Fruit fly (Drosophila melanogaster) whole organism, embryonic: Measurements from ENCODE around the gene CG14650.

Experiments
- Adf1 ChIP-seq: fragments of 200-800 bp; sonication (Bioruptor generic); IDR thresholded peaks from 2 replicates; pipeline ENCODE4 v1.3.6; 2022; ENCODE audit warnings: missing biosample characterization, missing genetic modification characterization
- B-H1 ChIP-seq: fragments of 200-800 bp; sonication (Bioruptor generic); IDR thresholded peaks from 3 replicates; pipeline ENCODE4 v1.3.6; 2022; ENCODE audit warnings: missing biosample characterization, missing genetic modification characterization
- CG10321 ChIP-seq: fragments of 200-800 bp; sonication (Bioruptor generic); IDR thresholded peaks from 2 replicates; pipeline ENCODE4 v1.3.6; 2022; ENCODE audit warnings: missing biosample characterization, missing genetic modification characterization
- CG10543 ChIP-seq: fragments of 200-800 bp; sonication (Bioruptor generic); optimal IDR thresholded peaks from 3 replicates; lab custom pipeline; 2017; ENCODE audit warnings: missing biosample characterization, mild to moderate bottlenecking, missing genetic modification characterization, moderate library complexity
- CG11093 ChIP-seq: fragments of 200-800 bp; sonication (Bioruptor generic); IDR thresholded peaks from 3 replicates; pipeline ENCODE4 v1.3.6; 2022; ENCODE audit warnings: missing biosample characterization, missing genetic modification characterization
- CG12236 ChIP-seq: fragments of 200-800 bp; sonication (Bioruptor generic); optimal IDR thresholded peaks from 2 replicates; lab custom pipeline; 2016; ENCODE audit warnings: missing biosample characterization, missing genetic modification characterization
- CG12744 ChIP-seq: fragments of 200-800 bp; sonication (Bioruptor generic); optimal IDR thresholded peaks from 2 replicates; lab custom pipeline; 2016; ENCODE audit warnings: missing biosample characterization, missing genetic modification characterization
- CG14441 ChIP-seq: fragments of 200-800 bp; sonication (Bioruptor generic); IDR thresholded peaks from 2 replicates; pipeline ENCODE4 v1.3.6; 2022; ENCODE audit warnings: missing biosample characterization, missing genetic modification characterization
- CG14710 ChIP-seq: fragments of 200-800 bp; sonication (Bioruptor generic); optimal IDR thresholded peaks from 3 replicates; lab custom pipeline; 2019; ENCODE audit warnings: missing biosample characterization, mild to moderate bottlenecking, missing genetic modification characterization, moderate library complexity
- CG14965 ChIP-seq: fragments of 200-800 bp; sonication (Bioruptor generic); optimal IDR thresholded peaks from 2 replicates; lab custom pipeline; 2016; ENCODE audit warnings: missing biosample characterization, missing genetic modification characterization, borderline replicate concordance
- CG2678 ChIP-seq: fragments of 200-800 bp; sonication (Bioruptor generic); optimal IDR thresholded peaks from 3 replicates; lab custom pipeline; 2019; ENCODE audit warnings: missing biosample characterization, mild to moderate bottlenecking, missing genetic modification characterization, moderate library complexity
- CG2875 ChIP-seq: fragments of 200-800 bp; sonication (Bioruptor generic); optimal IDR thresholded peaks from 2 replicates; lab custom pipeline; 2017; ENCODE audit warnings: missing biosample characterization, mild to moderate bottlenecking, missing genetic modification characterization, missing genetic modification reagents
- CG32767 ChIP-seq: fragments of 200-800 bp; sonication (Bioruptor generic); IDR thresholded peaks from 2 replicates; pipeline ENCODE4 v1.3.6; 2022; ENCODE audit warnings: missing biosample characterization, missing genetic modification characterization
- CG42726 ChIP-seq: fragments of 200-800 bp; sonication (Bioruptor generic); IDR thresholded peaks from 2 replicates; pipeline ENCODE4 v1.3.6; 2022; ENCODE audit warnings: missing biosample characterization, missing genetic modification characterization; ENCODE audit not compliant: partially characterized antibody
- CG43689 ChIP-seq: fragments of 200-800 bp; sonication (Bioruptor generic); IDR thresholded peaks from 2 replicates; pipeline ENCODE4 v1.3.6; 2022; ENCODE audit warnings: missing biosample characterization, missing genetic modification characterization
- CG4424 ChIP-seq: fragments of 200-800 bp; sonication (Bioruptor generic); optimal IDR thresholded peaks from 3 replicates; lab custom pipeline; 2016; ENCODE audit warnings: missing biosample characterization, missing genetic modification characterization
- CG4730 ChIP-seq: fragments of 200-800 bp; sonication (Bioruptor generic); IDR thresholded peaks from 2 replicates; pipeline ENCODE4 v1.3.6; 2022; ENCODE audit warnings: missing biosample characterization, missing genetic modification characterization
- D ChIP-seq, 2 experiments: fragments of 200-800 bp in 1 of 2; fragments of >200 bp in 1 of 2; sonication (Bioruptor generic) in 1 of 2; optimal IDR thresholded peaks; 2 replicates in 1 of 2; 3 replicates in 1 of 2; lab custom pipeline; 2017; ENCODE audit warnings: mild to moderate bottlenecking in 1 of 2, missing biosample characterization in 1 of 2, missing genetic modification characterization in 1 of 2, missing genetic modification reagents in 1 of 2
- Dad ChIP-seq: fragments of 200-800 bp; sonication (Bioruptor generic); optimal IDR thresholded peaks from 3 replicates; lab custom pipeline; 2016; ENCODE audit warnings: missing biosample characterization, missing genetic modification characterization
- Dp ChIP-seq: fragments of 200-800 bp; sonication (Bioruptor generic); optimal IDR thresholded peaks from 2 replicates; lab custom pipeline; 2018; ENCODE audit warnings: missing biosample characterization, mild to moderate bottlenecking, missing genetic modification characterization, moderate library complexity
- ERR ChIP-seq: fragments of 200-800 bp; sonication (Bioruptor generic); optimal IDR thresholded peaks from 2 replicates; lab custom pipeline; 2016; ENCODE audit warnings: missing biosample characterization, missing genetic modification characterization
- Fer1 ChIP-seq: fragments of 200-800 bp; sonication (Bioruptor generic); optimal IDR thresholded peaks from 2 replicates; lab custom pipeline; 2017; ENCODE audit warnings: missing biosample characterization, mild to moderate bottlenecking, missing genetic modification characterization
- Hey ChIP-seq: fragments of 200-800 bp; sonication (Bioruptor generic); optimal IDR thresholded peaks from 3 replicates; lab custom pipeline; 2018; ENCODE audit warnings: missing biosample characterization, mild to moderate bottlenecking, missing genetic modification characterization
- Hr39 ChIP-seq: fragments of >200 bp; optimal IDR thresholded peaks from 2 replicates; lab custom pipeline; 2017
- NC2α ChIP-seq: fragments of 200-800 bp; sonication (Bioruptor generic); optimal IDR thresholded peaks from 2 replicates; lab custom pipeline; 2016; ENCODE audit warnings: missing biosample characterization, missing genetic modification characterization
- NfI ChIP-seq: fragments of 200-800 bp; sonication (Bioruptor generic); optimal IDR thresholded peaks from 3 replicates; lab custom pipeline; 2018; ENCODE audit warnings: missing biosample characterization, mild to moderate bottlenecking, missing genetic modification characterization, moderate library complexity
- Sox100B ChIP-seq: fragments of 200-800 bp; sonication (Bioruptor generic); optimal IDR thresholded peaks from 3 replicates; lab custom pipeline; 2018; ENCODE audit warnings: missing biosample characterization, mild to moderate bottlenecking, missing genetic modification characterization
- TFAM ChIP-seq: fragments of 200-800 bp; sonication (Bioruptor generic); optimal IDR thresholded peaks from 2 replicates; lab custom pipeline; 2017; ENCODE audit warnings: missing biosample characterization, missing genetic modification characterization, inconsistent platforms
- aop ChIP-seq: fragments of 200-800 bp; sonication (Bioruptor generic); IDR thresholded peaks from 2 replicates; pipeline ENCODE4 v1.3.6; 2022; ENCODE audit warnings: missing biosample characterization, missing genetic modification characterization
- cad ChIP-seq: fragments of >200 bp; optimal IDR thresholded peaks from 2 replicates; lab custom pipeline; 2017; ENCODE audit warnings: missing biosample characterization, missing genetic modification characterization
- da ChIP-seq: fragments of 200-800 bp; sonication (Bioruptor generic); optimal IDR thresholded peaks from 2 replicates; lab custom pipeline; 2016; ENCODE audit warnings: missing biosample characterization, missing genetic modification characterization
- dati ChIP-seq: fragments of 200-800 bp; sonication (Bioruptor generic); IDR thresholded peaks from 2 replicates; pipeline ENCODE4 v1.3.6; 2022; ENCODE audit warnings: missing biosample characterization, missing genetic modification characterization
- dmrt11E ChIP-seq: fragments of 200-800 bp; sonication (Bioruptor generic); optimal IDR thresholded peaks from 3 replicates; lab custom pipeline; 2018; ENCODE audit warnings: missing biosample characterization, mild to moderate bottlenecking, missing genetic modification characterization, moderate library complexity
- ems ChIP-seq: fragments of 200-800 bp; sonication (Bioruptor generic); optimal IDR thresholded peaks from 3 replicates; lab custom pipeline; 2016; ENCODE audit warnings: missing biosample characterization, missing genetic modification characterization
- fd64A ChIP-seq: fragments of 200-800 bp; sonication (Bioruptor generic); optimal IDR thresholded peaks from 3 replicates; lab custom pipeline; 2018; ENCODE audit warnings: missing biosample characterization, mild to moderate bottlenecking, missing genetic modification characterization
- fd96Cb ChIP-seq: fragments of 200-800 bp; sonication (Bioruptor generic); optimal IDR thresholded peaks from 2 replicates; lab custom pipeline; 2018; ENCODE audit warnings: missing biosample characterization, mild to moderate bottlenecking, missing genetic modification characterization, moderate library complexity
- grn ChIP-seq: fragments of 200-800 bp; sonication (Bioruptor generic); optimal IDR thresholded peaks from 3 replicates; lab custom pipeline; 2017; ENCODE audit warnings: missing biosample characterization, missing genetic modification characterization
- gsb ChIP-seq: fragments of 200-800 bp; sonication (Bioruptor generic); IDR thresholded peaks from 2 replicates; pipeline ENCODE4 v1.3.6; 2022; ENCODE audit warnings: missing biosample characterization, missing genetic modification characterization
- gsb-n ChIP-seq: fragments of 200-800 bp; sonication (Bioruptor generic); optimal IDR thresholded peaks from 3 replicates; lab custom pipeline; 2018; ENCODE audit warnings: missing biosample characterization, mild to moderate bottlenecking, missing genetic modification characterization
- hbn ChIP-seq: fragments of 200-800 bp; sonication (Bioruptor generic); IDR thresholded peaks from 2 replicates; pipeline ENCODE4 v1.3.6; 2022; ENCODE audit warnings: missing biosample characterization, missing genetic modification characterization; ENCODE audit not compliant: partially characterized antibody
- pzg ChIP-seq: fragments of 200-800 bp; sonication (Bioruptor generic); optimal IDR thresholded peaks from 3 replicates; lab custom pipeline; 2018; ENCODE audit warnings: missing biosample characterization, mild to moderate bottlenecking, missing genetic modification characterization, moderate library complexity
- rib ChIP-seq: fragments of 200-800 bp; sonication (Bioruptor generic); IDR thresholded peaks from 2 replicates; pipeline ENCODE4 v1.3.6; 2022; ENCODE audit warnings: missing biosample characterization, missing genetic modification characterization
- row ChIP-seq: fragments of 200-800 bp; sonication (Bioruptor generic); IDR thresholded peaks from 3 replicates; pipeline ENCODE4 v1.3.6; 2022; ENCODE audit warnings: missing biosample characterization, missing genetic modification characterization
- seq ChIP-seq: fragments of 200-800 bp; sonication (Bioruptor generic); IDR thresholded peaks from 2 replicates; pipeline ENCODE4 v1.3.6; 2022; ENCODE audit warnings: missing biosample characterization, missing genetic modification characterization
- shn ChIP-seq: fragments of 200-800 bp; sonication (Bioruptor generic); optimal IDR thresholded peaks from 3 replicates; lab custom pipeline; 2016; ENCODE audit warnings: missing biosample characterization, missing genetic modification characterization
- toy ChIP-seq: fragments of 200-800 bp; sonication (Bioruptor generic); IDR thresholded peaks from 2 replicates; pipeline ENCODE4 v1.3.6; 2022; ENCODE audit warnings: missing biosample characterization, missing genetic modification characterization
- tup ChIP-seq: fragments of 200-800 bp; sonication (Bioruptor generic); optimal IDR thresholded peaks from 2 replicates; lab custom pipeline; 2016; ENCODE audit warnings: missing biosample characterization, mild to moderate bottlenecking, missing genetic modification characterization, moderate library complexity
- wdn ChIP-seq: fragments of 200-800 bp; sonication (Bioruptor generic); IDR thresholded peaks from 2 replicates; pipeline ENCODE4 v1.3.6; 2022; ENCODE audit warnings: missing biosample characterization, missing genetic modification characterization
- zfh2 ChIP-seq: fragments of 200-800 bp; sonication (Bioruptor generic); optimal IDR thresholded peaks from 2 replicates; lab custom pipeline; 2016; ENCODE audit warnings: missing biosample characterization, missing genetic modification characterization

Gene CG14650

DNA sequence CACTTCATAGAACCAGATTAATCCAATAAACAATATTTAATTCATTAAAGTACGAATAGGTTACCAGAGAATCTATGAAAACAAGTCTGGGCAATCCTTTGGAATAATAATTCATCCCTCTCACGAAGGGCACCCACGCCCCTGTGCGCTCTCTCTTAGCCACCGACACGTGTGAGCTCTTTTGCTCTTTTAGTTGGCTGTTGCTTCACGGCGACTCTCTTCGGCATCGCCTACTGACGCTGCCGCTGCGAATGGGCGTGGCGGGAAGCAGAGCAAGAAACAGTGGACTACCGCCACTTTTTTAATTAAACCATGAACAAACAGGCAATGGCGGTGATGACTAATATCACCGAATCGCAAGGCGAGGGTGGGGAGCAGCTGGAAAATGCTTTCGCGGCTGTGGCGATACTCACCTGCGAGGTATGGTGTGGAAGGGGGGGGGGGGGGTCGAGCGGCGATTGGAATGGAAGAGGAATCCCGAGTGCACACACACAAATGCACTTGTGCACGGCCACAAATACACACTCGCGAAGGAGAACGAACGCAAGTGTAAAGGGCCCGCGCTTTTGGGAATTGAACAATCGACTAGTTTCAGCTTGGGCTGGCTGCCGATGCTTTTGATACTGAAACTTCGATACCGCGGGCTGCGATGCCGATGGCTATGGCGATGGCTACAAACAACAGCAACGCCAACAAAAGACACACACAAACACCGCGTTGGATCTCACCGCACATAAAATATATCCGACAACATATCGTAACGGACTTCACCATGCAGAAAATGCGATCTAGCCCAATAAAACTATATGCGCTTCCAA lies 41.2 kb downstream of the CG14650 start (continued):
- peak; percentile 60 for TF ChIP-seq CG14710 (tag; lab: Kevin White, UChicago)
- TF ChIP-seq fd64A (GFP tag; lab: Kevin White, UChicago), result peak; percentile 46
- peak; percentile 81 for TF ChIP-seq dati (GFP tag; lab: Robert Waterston, UW)
- TF ChIP-seq CG43689 (GFP tag; lab: Robert Waterston, UW), result peak; percentile 65
- no peak for TF ChIP-seq Dp (GFP tag; lab: Kevin White, UChicago)
- TF ChIP-seq cad (GFP tag; lab: Kevin White, UChicago), result no peak
- TF ChIP-seq CG12744 (GFP tag; lab: Kevin White, UChicago), result peak; percentile 85
- TF ChIP-seq CG14441 (GFP tag; lab: Robert Waterston, UW), result peak; percentile 89
- peak; percentile 80 for TF ChIP-seq toy (GFP tag; lab: Robert Waterston, UW)
- peak; percentile 84 for TF ChIP-seq CG2678
- TF ChIP-seq CG14965 (GFP tag; lab: Kevin White, UChicago), result peak; percentile 1
- TF ChIP-seq tup (GFP tag; lab: Kevin White, UChicago), result peak; percentile 81
- TF ChIP-seq CG11093 (GFP tag; lab: Robert Waterston, UW), result peak; percentile 58; the same call in 2 of the 3 replicates
- peak; percentile 74 for TF ChIP-seq CG12236 (GFP tag; lab: Kevin White, UChicago)
- TF ChIP-seq Adf1 (GFP tag; lab: Robert Waterston, UW), result peak; percentile 83
- TF ChIP-seq NfI (GFP tag; lab: Kevin White, UChicago), result peak; percentile 87
- peak; percentile 92 for TF ChIP-seq ems (GFP tag; lab: Kevin White, UChicago)
- peak; percentile 65; the same call in 1 of the 2 replicates for TF ChIP-seq aop (GFP tag; lab: Robert Waterston, UW)
- peak; percentile 83 for TF ChIP-seq Dad (GFP tag; lab: Kevin White, UChicago)
- peak; percentile 78 for TF ChIP-seq ERR (GFP tag; lab: Kevin White, UChicago)
- TF ChIP-seq Sox100B (GFP tag; lab: Kevin White, UChicago), result peak; percentile 75
- TF ChIP-seq D (optimal IDR thresholded peaks at IDR 0.05; lab: Kevin White, UChicago), result no peak
- TF ChIP-seq D (GFP tag; optimal IDR thresholded peaks at IDR 0.05; lab: Kevin White, UChicago), result peak; percentile 69
- no peak for TF ChIP-seq pzg (GFP tag; lab: Kevin White, UChicago)
- TF ChIP-seq da (GFP tag; lab: Kevin White, UChicago), result peak; percentile 9
- TF ChIP-seq Fer1, result peak; percentile 87
- peak; percentile 21; the same call in 1 of the 2 replicates for TF ChIP-seq hbn
- peak; percentile 42 for TF ChIP-seq gsb-n
- TF ChIP-seq Hr39 (lab: Kevin White, UChicago), result no peak
- peak; percentile 12 for TF ChIP-seq Hey (tag; lab: Kevin White, UChicago)
- no peak for TF ChIP-seq CG10321 (GFP tag; lab: Robert Waterston, UW)
- TF ChIP-seq CG4424 (GFP tag; lab: Kevin White, UChicago), result peak; percentile 90
- peak; percentile 87 for TF ChIP-seq row (GFP tag; lab: Robert Waterston, UW)
- TF ChIP-seq NC2α (GFP tag; lab: Kevin White, UChicago), result peak; percentile 18
- TF ChIP-seq CG10543, result peak; percentile 75
- TF ChIP-seq TFAM (GFP tag; lab: Kevin White, UChicago), result peak; percentile 34
- peak; percentile 76 for TF ChIP-seq fd96Cb (tag; lab: Kevin White, UChicago)
- peak; percentile 85 for TF ChIP-seq CG32767 (GFP tag; lab: Robert Waterston, UW)
- peak; percentile 76 for TF ChIP-seq CG2875 (GFP tag; lab: Kevin White, UChicago)
- TF ChIP-seq CG4730 (GFP tag; lab: Robert Waterston, UW), result peak; percentile 78
- peak; percentile 73; the same call in 1 of the 2 replicates for TF ChIP-seq rib (GFP tag; lab: Robert Waterston, UW)
- TF ChIP-seq gsb (GFP tag; lab: Robert Waterston, UW), result peak; percentile 73
- TF ChIP-seq CG42726, result no peak
- TF ChIP-seq shn (GFP tag; lab: Kevin White, UChicago), result peak; percentile 71
- peak; percentile 73 for TF ChIP-seq wdn (GFP tag; lab: Robert Waterston, UW)
- TF ChIP-seq seq (GFP tag; lab: Robert Waterston, UW), result peak; percentile 90
- TF ChIP-seq zfh2 (GFP tag; lab: Kevin White, UChicago), result peak; percentile 87
- peak; percentile 84; the same call in 2 of the 3 replicates for TF ChIP-seq B-H1
- TF ChIP-seq dmrt11E (tag; lab: Kevin White, UChicago), result peak; percentile 61
- peak; percentile 25 for TF ChIP-seq grn (GFP tag; lab: Kevin White, UChicago)
